Fruit fly (Drosophila melanogaster) whole organism, embryonic: Measurements from ENCODE around the gene CG13360.

Experiments
- B-H1 ChIP-seq: fragments of 200-800 bp; sonication (Bioruptor generic); IDR thresholded peaks from 3 replicates; pipeline ENCODE4 v1.3.6; 2022; ENCODE audit warnings: missing biosample characterization, missing genetic modification characterization
- CG10147 ChIP-seq: fragments of 200-800 bp; sonication (Bioruptor generic); optimal IDR thresholded peaks from 2 replicates; lab custom pipeline; 2019; ENCODE audit warnings: missing biosample characterization, mild to moderate bottlenecking, missing genetic modification characterization, moderate library complexity
- CG10209 ChIP-seq: fragments of 200-800 bp; sonication (Bioruptor generic); optimal IDR thresholded peaks from 3 replicates; lab custom pipeline; 2017; ENCODE audit warnings: missing biosample characterization, mild to moderate bottlenecking, missing genetic modification characterization, missing genetic modification reagents
- CG12155 ChIP-seq: fragments of 200-800 bp; sonication (Bioruptor generic); optimal IDR thresholded peaks from 3 replicates; lab custom pipeline; 2016; ENCODE audit warnings: missing biosample characterization, missing genetic modification characterization
- CG13624 ChIP-seq: fragments of 200-800 bp; sonication (Bioruptor generic); optimal IDR thresholded peaks from 2 replicates; lab custom pipeline; 2016; ENCODE audit warnings: missing biosample characterization, missing genetic modification characterization
- CG14965 ChIP-seq: fragments of 200-800 bp; sonication (Bioruptor generic); optimal IDR thresholded peaks from 2 replicates; lab custom pipeline; 2016; ENCODE audit warnings: missing biosample characterization, missing genetic modification characterization, borderline replicate concordance
- CG15514 ChIP-seq: fragments of 200-800 bp; sonication (Bioruptor generic); optimal IDR thresholded peaks from 3 replicates; lab custom pipeline; 2017; ENCODE audit warnings: missing biosample characterization, missing genetic modification characterization, mild to moderate bottlenecking, moderate library complexity, missing genetic modification reagents
- CG1647 ChIP-seq: fragments of 200-800 bp; sonication (Bioruptor generic); optimal IDR thresholded peaks from 3 replicates; lab custom pipeline; 2016; ENCODE audit warnings: missing biosample characterization, missing genetic modification characterization
- CG17359 ChIP-seq: fragments of 200-800 bp; sonication (Bioruptor generic); optimal IDR thresholded peaks from 3 replicates; lab custom pipeline; 2018; ENCODE audit warnings: missing biosample characterization, mild to moderate bottlenecking, missing genetic modification characterization, moderate library complexity
- CG17361 ChIP-seq: fragments of 200-800 bp; sonication (Bioruptor generic); IDR thresholded peaks from 3 replicates; pipeline ENCODE4 v1.3.6; 2022; ENCODE audit warnings: missing biosample characterization, missing genetic modification characterization
- CG17568 ChIP-seq: fragments of 200-800 bp; sonication (Bioruptor generic); optimal IDR thresholded peaks from 2 replicates; lab custom pipeline; 2018; ENCODE audit warnings: missing biosample characterization, mild to moderate bottlenecking, missing genetic modification characterization, moderate library complexity
- CG17612 ChIP-seq: fragments of 200-800 bp; sonication (Bioruptor generic); IDR thresholded peaks from 2 replicates; pipeline ENCODE4 v1.3.6; 2022; ENCODE audit warnings: missing biosample characterization, missing genetic modification characterization
- CG17912 ChIP-seq: fragments of 200-800 bp; sonication (Bioruptor generic); optimal IDR thresholded peaks from 2 replicates; lab custom pipeline; 2018; ENCODE audit warnings: missing biosample characterization, mild to moderate bottlenecking, missing genetic modification characterization
- CG1832 ChIP-seq: fragments of 200-800 bp; sonication (Bioruptor generic); optimal IDR thresholded peaks from 2 replicates; lab custom pipeline; 2017; ENCODE audit warnings: missing biosample characterization, mild to moderate bottlenecking, missing genetic modification characterization, inconsistent platforms
- CG18599 ChIP-seq: fragments of 200-800 bp; sonication (Bioruptor generic); optimal IDR thresholded peaks from 3 replicates; lab custom pipeline; 2017; ENCODE audit warnings: missing biosample characterization, missing genetic modification characterization, mild to moderate bottlenecking, moderate library complexity, missing genetic modification reagents
- CG34224 ChIP-seq: fragments of 200-800 bp; sonication (Bioruptor generic); IDR thresholded peaks from 3 replicates; pipeline ENCODE4 v1.3.6; 2022; ENCODE audit warnings: missing biosample characterization, missing genetic modification characterization; ENCODE audit not compliant: partially characterized antibody
- CG3726 ChIP-seq: fragments of 200-800 bp; sonication (Bioruptor generic); IDR thresholded peaks from 3 replicates; pipeline ENCODE4, ENCODE4 v1.3.6; 2022; ENCODE audit warnings: missing biosample characterization, missing genetic modification characterization
- CG43689 ChIP-seq: fragments of 200-800 bp; sonication (Bioruptor generic); IDR thresholded peaks from 2 replicates; pipeline ENCODE4 v1.3.6; 2022; ENCODE audit warnings: missing biosample characterization, missing genetic modification characterization
- CG6683 ChIP-seq: fragments of 200-800 bp; sonication (Bioruptor generic); optimal IDR thresholded peaks from 2 replicates; lab custom pipeline; 2017; ENCODE audit warnings: missing biosample characterization, mild to moderate bottlenecking, missing genetic modification characterization, missing genetic modification reagents
- CG7556 ChIP-seq: fragments of 200-800 bp; sonication (Bioruptor generic); optimal IDR thresholded peaks from 2 replicates; lab custom pipeline; 2017; ENCODE audit warnings: missing biosample characterization, mild to moderate bottlenecking, missing genetic modification characterization
- CG9609 ChIP-seq: fragments of 200-800 bp; sonication (Bioruptor generic); optimal IDR thresholded peaks from 3 replicates; lab custom pipeline; 2016; ENCODE audit warnings: missing biosample characterization, missing genetic modification characterization
- CTCF ChIP-seq: fragments of 200-800 bp; sonication (Bioruptor generic); optimal IDR thresholded peaks from 2 replicates; lab custom pipeline; 2017; ENCODE audit warnings: missing biosample characterization, mild to moderate bottlenecking, missing genetic modification characterization, moderate library complexity
- D ChIP-seq, 2 experiments: fragments of 200-800 bp in 1 of 2; fragments of >200 bp in 1 of 2; sonication (Bioruptor generic) in 1 of 2; optimal IDR thresholded peaks; 2 replicates in 1 of 2; 3 replicates in 1 of 2; lab custom pipeline; 2017; ENCODE audit warnings: mild to moderate bottlenecking in 1 of 2, missing biosample characterization in 1 of 2, missing genetic modification characterization in 1 of 2, missing genetic modification reagents in 1 of 2
- Dbx ChIP-seq: fragments of 200-800 bp; sonication (Bioruptor generic); IDR thresholded peaks from 3 replicates; pipeline ENCODE4 v1.3.6; 2022; ENCODE audit warnings: missing biosample characterization, missing genetic modification characterization
- Drgx ChIP-seq: fragments of 200-800 bp; sonication (Bioruptor generic); IDR thresholded peaks from 2 replicates; pipeline ENCODE4 v1.3.6; 2022; ENCODE audit warnings: missing biosample characterization, missing genetic modification characterization
- E2f2 ChIP-seq: fragments of 200-800 bp; sonication (Bioruptor generic); IDR thresholded peaks from 2 replicates; pipeline ENCODE4 v1.3.6; 2022; ENCODE audit warnings: missing biosample characterization, missing genetic modification characterization
- Elba2 ChIP-seq: fragments of 200-800 bp; sonication (Bioruptor generic); optimal IDR thresholded peaks from 3 replicates; lab custom pipeline; 2016; ENCODE audit warnings: missing biosample characterization, missing genetic modification characterization
- Ets65A ChIP-seq: fragments of 200-800 bp; sonication (Bioruptor generic); peaks from one replicate; lab custom pipeline; 2016; ENCODE audit warnings: missing biosample characterization, missing genetic modification characterization
- HLH54F ChIP-seq: fragments of 200-800 bp; sonication (Bioruptor generic); optimal IDR thresholded peaks from 3 replicates; lab custom pipeline; 2016; ENCODE audit warnings: missing biosample characterization, missing genetic modification characterization
- Hey ChIP-seq: fragments of 200-800 bp; sonication (Bioruptor generic); optimal IDR thresholded peaks from 3 replicates; lab custom pipeline; 2018; ENCODE audit warnings: missing biosample characterization, mild to moderate bottlenecking, missing genetic modification characterization
- HmgZ ChIP-seq: fragments of 200-800 bp; sonication (Bioruptor generic); optimal IDR thresholded peaks from 2 replicates; lab custom pipeline; 2018; ENCODE audit warnings: missing biosample characterization, mild to moderate bottlenecking, missing genetic modification characterization
- Lhr ChIP-seq: fragments of 200-800 bp; sonication (Bioruptor generic); optimal IDR thresholded peaks from 3 replicates; lab custom pipeline; 2017; ENCODE audit warnings: mild to moderate bottlenecking, missing biosample characterization, missing genetic modification reagents, missing genetic modification characterization
- MESR4 ChIP-seq: fragments of 200-800 bp; sonication (Bioruptor generic); optimal IDR thresholded peaks from 2 replicates; lab custom pipeline; 2018; ENCODE audit warnings: missing biosample characterization, mild to moderate bottlenecking, missing genetic modification characterization, moderate library complexity
- Meics ChIP-seq: fragments of 200-800 bp; sonication (Bioruptor generic); optimal IDR thresholded peaks from 2 replicates; lab custom pipeline; 2017; ENCODE audit warnings: missing biosample characterization, mild to moderate bottlenecking, missing genetic modification characterization
- Poxn ChIP-seq: fragments of 200-800 bp; sonication (Bioruptor generic); IDR thresholded peaks from 2 replicates; pipeline ENCODE4 v1.3.6; 2022; ENCODE audit warnings: missing biosample characterization, missing genetic modification characterization
- TFAM ChIP-seq: fragments of 200-800 bp; sonication (Bioruptor generic); optimal IDR thresholded peaks from 2 replicates; lab custom pipeline; 2017; ENCODE audit warnings: missing biosample characterization, missing genetic modification characterization, inconsistent platforms
- bab2 ChIP-seq: fragments of 200-800 bp; sonication (Bioruptor generic); optimal IDR thresholded peaks from 2 replicates; lab custom pipeline; 2016; ENCODE audit warnings: missing biosample characterization, missing genetic modification characterization
- bigmax ChIP-seq: fragments of 200-800 bp; sonication (Bioruptor generic); optimal IDR thresholded peaks from 2 replicates; lab custom pipeline; 2018; ENCODE audit warnings: missing biosample characterization, mild to moderate bottlenecking, missing genetic modification characterization
- ci ChIP-seq: fragments of 200-800 bp; sonication (Bioruptor generic); IDR thresholded peaks from 3 replicates; pipeline ENCODE4 v1.3.6; 2022; ENCODE audit warnings: missing biosample characterization, missing genetic modification characterization
- dmrt99B ChIP-seq: fragments of 200-800 bp; sonication (Bioruptor generic); optimal IDR thresholded peaks from 2 replicates; lab custom pipeline; 2018; ENCODE audit warnings: missing biosample characterization, mild to moderate bottlenecking, missing genetic modification characterization, moderate library complexity
- eve ChIP-seq, 2 experiments: fragments of >200 bp; optimal IDR thresholded peaks; 2 replicates each; lab custom pipeline; 2017; ENCODE audit warnings: missing biosample characterization in 2 of 2, missing genetic modification characterization in 2 of 2
- jigr1 ChIP-seq: fragments of 200-800 bp; sonication (Bioruptor generic); IDR thresholded peaks from 3 replicates; pipeline ENCODE4 v1.3.6; 2022; ENCODE audit warnings: missing biosample characterization, missing genetic modification characterization
- ken ChIP-seq: fragments of 200-800 bp; sonication (Bioruptor generic); IDR thresholded peaks from 3 replicates; pipeline ENCODE4 v1.3.6; 2022; ENCODE audit warnings: missing biosample characterization, missing genetic modification characterization
- p53 ChIP-seq: fragments of 200-800 bp; sonication (Bioruptor generic); optimal IDR thresholded peaks from 2 replicates; lab custom pipeline; 2016; ENCODE audit warnings: missing biosample characterization, missing genetic modification characterization
- salm ChIP-seq: fragments of 200-800 bp; sonication (Bioruptor generic); optimal IDR thresholded peaks from 2 replicates; lab custom pipeline; 2018; ENCODE audit warnings: missing biosample characterization, mild to moderate bottlenecking, missing genetic modification characterization
- sens-2 ChIP-seq: fragments of 200-800 bp; sonication (Bioruptor generic); IDR thresholded peaks from 2 replicates; pipeline ENCODE4 v1.3.6; 2022; ENCODE audit warnings: missing biosample characterization, missing genetic modification characterization
- seq ChIP-seq: fragments of 200-800 bp; sonication (Bioruptor generic); IDR thresholded peaks from 2 replicates; pipeline ENCODE4 v1.3.6; 2022; ENCODE audit warnings: missing biosample characterization, missing genetic modification characterization
- shn ChIP-seq: fragments of 200-800 bp; sonication (Bioruptor generic); optimal IDR thresholded peaks from 3 replicates; lab custom pipeline; 2016; ENCODE audit warnings: missing biosample characterization, missing genetic modification characterization
- sr ChIP-seq: fragments of 200-800 bp; sonication (Bioruptor generic); IDR thresholded peaks from 3 replicates; pipeline ENCODE4 v1.3.6; 2022; ENCODE audit warnings: missing biosample characterization, missing genetic modification characterization
- ssp ChIP-seq: fragments of 200-800 bp; sonication (Bioruptor generic); IDR thresholded peaks from 2 replicates; pipeline ENCODE4 v1.3.6; 2022; ENCODE audit warnings: missing biosample characterization, missing genetic modification characterization
- zen ChIP-seq: fragments of 200-800 bp; sonication (Bioruptor generic); optimal IDR thresholded peaks from 3 replicates; lab custom pipeline; 2018; ENCODE audit warnings: missing biosample characterization, mild to moderate bottlenecking, missing genetic modification characterization, moderate library complexity

Gene CG13360

DNA sequence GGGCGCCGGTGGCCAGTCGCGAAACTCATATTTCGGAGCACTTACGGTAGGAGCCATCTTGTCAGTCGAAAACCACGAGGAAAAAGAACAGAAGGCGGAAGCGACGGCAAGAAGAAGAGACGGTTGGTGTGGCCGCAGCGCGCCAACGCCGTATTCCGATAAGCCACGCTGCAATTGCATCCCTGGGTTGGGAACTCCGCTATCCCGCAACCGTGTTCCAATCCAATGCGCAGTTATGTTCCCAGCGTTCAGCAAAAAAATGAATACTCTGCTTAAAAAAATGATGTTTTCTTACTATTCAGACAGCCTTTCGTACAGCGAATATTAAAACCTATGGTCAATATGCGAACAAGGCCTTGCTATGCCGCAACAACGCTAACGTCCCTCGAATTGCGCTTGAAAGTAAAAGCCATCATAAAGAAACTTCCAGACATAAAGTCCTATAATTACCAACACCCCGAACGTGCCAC lies 24.8 kb downstream of the CG13360 start, which contains the start of gene RpL22 (continued):
- TF ChIP-seq CG17359 (tag; lab: Kevin White, UChicago): peak; percentile 81
- peak; percentile 76 for TF ChIP-seq seq (GFP tag; lab: Robert Waterston, UW)
- TF ChIP-seq sens-2 (GFP tag; lab: Robert Waterston, UW): peak; percentile 85
- TF ChIP-seq MESR4: peak; percentile 100
- peak; percentile 97 for TF ChIP-seq Lhr (GFP tag; lab: Kevin White, UChicago)
- TF ChIP-seq p53 (GFP tag; lab: Kevin White, UChicago): peak; percentile 94
- no peak for TF ChIP-seq CG34224 (GFP tag; lab: Robert Waterston, UW)
- TF ChIP-seq CG3726: peak; percentile 81
- peak; percentile 68 for TF ChIP-seq salm (tag; lab: Kevin White, UChicago)
- peak; percentile 79 for TF ChIP-seq bigmax (GFP tag; lab: Kevin White, UChicago)
- TF ChIP-seq CG13624 (GFP tag; lab: Kevin White, UChicago): peak; percentile 98
- peak; percentile 72 for TF ChIP-seq CG12155 (GFP tag; lab: Kevin White, UChicago)
- peak; percentile 95 for TF ChIP-seq CG15514 (GFP tag; lab: Kevin White, UChicago)
- peak; percentile 81 for TF ChIP-seq TFAM (GFP tag; lab: Kevin White, UChicago)
- TF ChIP-seq CG14965 (GFP tag; lab: Kevin White, UChicago): peak; percentile 80
- TF ChIP-seq sr (GFP tag; lab: Robert Waterston, UW): peak; percentile 88
- TF ChIP-seq eve (GFP tag; optimal IDR thresholded peaks at IDR 0.05; lab: Kevin White, UChicago): no peak
- TF ChIP-seq CG1647 (GFP tag; lab: Kevin White, UChicago): peak; percentile 70
- TF ChIP-seq HLH54F (GFP tag; lab: Kevin White, UChicago): peak; percentile 83
- peak; percentile 77 for TF ChIP-seq bab2 (GFP tag; lab: Kevin White, UChicago)
- TF ChIP-seq Ets65A (GFP tag; lab: Kevin White, UChicago): peak; percentile 98
- peak; percentile 72 for TF ChIP-seq dmrt99B (tag; lab: Kevin White, UChicago)
- peak; percentile 86 for TF ChIP-seq CG6683
- peak; percentile 94 for TF ChIP-seq shn (GFP tag; lab: Kevin White, UChicago)
- peak; percentile 69 for TF ChIP-seq ssp (GFP tag; lab: Robert Waterston, UW)
- TF ChIP-seq B-H1 (GFP tag; lab: Robert Waterston, UW): peak; percentile 67
- peak; percentile 93 for TF ChIP-seq CG10209
- peak; percentile 67 for TF ChIP-seq CG17361 (GFP tag; lab: Robert Waterston, UW)
- TF ChIP-seq D (optimal IDR thresholded peaks at IDR 0.05; lab: Kevin White, UChicago): no peak
- TF ChIP-seq D (GFP tag; optimal IDR thresholded peaks at IDR 0.05; lab: Kevin White, UChicago): peak; percentile 83
- peak; percentile 56; the same call in 1 of the 3 replicates for TF ChIP-seq jigr1 (GFP tag; lab: Robert Waterston, UW)
- TF ChIP-seq CG18599 (GFP tag; lab: Kevin White, UChicago): peak; percentile 91
- peak; percentile 85 for TF ChIP-seq CG43689 (GFP tag; lab: Robert Waterston, UW)
- peak; percentile 64 for TF ChIP-seq CG17912 (GFP tag; lab: Kevin White, UChicago)
- TF ChIP-seq CG10147 (GFP tag; lab: Kevin White, UChicago): peak; percentile 75
- peak; percentile 70 for TF ChIP-seq CG7556 (GFP tag; lab: Kevin White, UChicago)
- TF ChIP-seq ken (GFP tag; lab: Robert Waterston, UW): peak; percentile 88
- TF ChIP-seq ci (GFP tag; lab: Robert Waterston, UW): peak; percentile 97
- TF ChIP-seq Meics (GFP tag; lab: Kevin White, UChicago): peak; percentile 94
- peak; percentile 87 for TF ChIP-seq CG9609 (GFP tag; lab: Kevin White, UChicago)
- TF ChIP-seq Poxn (GFP tag; lab: Robert Waterston, UW): no peak
- peak; percentile 63 for TF ChIP-seq Drgx (GFP tag; lab: Robert Waterston, UW)
- TF ChIP-seq Dbx (GFP tag; lab: Robert Waterston, UW): peak; percentile 92
- peak; percentile 73 for TF ChIP-seq E2f2 (GFP tag; lab: Robert Waterston, UW)
- TF ChIP-seq CG17568 (GFP tag; lab: Kevin White, UChicago): peak; percentile 84
- TF ChIP-seq Hey (tag; lab: Kevin White, UChicago): peak; percentile 73
- TF ChIP-seq HmgZ (tag; lab: Kevin White, UChicago): peak; percentile 94
- no peak for TF ChIP-seq CG1832
- peak; percentile 40 for TF ChIP-seq Elba2 (GFP tag; lab: Kevin White, UChicago)
- TF ChIP-seq CG17612 (GFP tag; lab: Robert Waterston, UW): peak; percentile 62
- TF ChIP-seq CTCF (GFP tag; lab: Kevin White, UChicago): peak; percentile 79
- TF ChIP-seq zen: peak; percentile 71
